Worm (Caenorhabditis elegans): ENCODE measurements around the gene T28D9.1.

The T28D9.1 gene

ce11 chrII:6491817-6492452, at the start of gene T28D9.1, which contains the start of gene T28D9.11:
Gene T28D9.1, plus strand, starts transcription at chrII:6492402.
Gene T28D9.11, minus strand, starts transcription at chrII:6491993.
- peak; percentile 19 for TF ChIP-seq lin-13 (GFP tag; optimal IDR thresholded peaks at IDR 0.05)
- TF ChIP-seq nhr-11 (tag; optimal IDR thresholded peaks at IDR 0.05), result no peak
- TF ChIP-seq nhr-77 (tag; optimal IDR thresholded peaks at IDR 0.05), result no peak
- TF ChIP-seq C34F6.9 (tag; optimal IDR thresholded peaks at IDR 0.05), result peak; percentile 47
- TF ChIP-seq alr-1 (tag; optimal IDR thresholded peaks at IDR 0.05), result no peak
- TF ChIP-seq nhr-21 (tag; optimal IDR thresholded peaks at IDR 0.05), result peak; percentile 45
- TF ChIP-seq ceh-16 (tag; optimal IDR thresholded peaks at IDR 0.05), result peak; percentile 5
- TF ChIP-seq nhr-25 (tag; optimal IDR thresholded peaks at IDR 0.05), result no peak
- no peak for TF ChIP-seq sma-3 (GFP tag; optimal IDR thresholded peaks at IDR 0.05)
- TF ChIP-seq peb-1 (tag; optimal IDR thresholded peaks at IDR 0.05), result no peak
- no peak for TF ChIP-seq mbf-1 (tag; optimal IDR thresholded peaks at IDR 0.05)
- TF ChIP-seq unc-39 (tag; optimal IDR thresholded peaks at IDR 0.05), result peak; percentile 36
- TF ChIP-seq elt-3 (tag; optimal IDR thresholded peaks at IDR 0.05), result no peak
- TF ChIP-seq snpc-4 (tag; optimal IDR thresholded peaks at IDR 0.05), result peak; percentile 94
- peak; percentile 82 for TF ChIP-seq nhr-129 (tag; optimal IDR thresholded peaks at IDR 0.05)
- peak; percentile 60 for TF ChIP-seq lin-11 (tag; optimal IDR thresholded peaks at IDR 0.05)
- TF ChIP-seq unc-62 (GFP tag; optimal IDR thresholded peaks at IDR 0.05), result no peak
- TF ChIP-seq unc-55 (GFP tag; optimal IDR thresholded peaks at IDR 0.05), result peak; percentile 66
- TF ChIP-seq nhr-23 (tag; optimal IDR thresholded peaks at IDR 0.05), result no peak
- peak; percentile 9 for TF ChIP-seq egl-27 (tag; optimal IDR thresholded peaks at IDR 0.05)
- no peak for TF ChIP-seq mab-5 (tag; optimal IDR thresholded peaks at IDR 0.05)
- no peak for TF ChIP-seq ceh-82 (tag; optimal IDR thresholded peaks at IDR 0.05)
- no peak for TF ChIP-seq nhr-12 (tag; optimal IDR thresholded peaks at IDR 0.05)
- no peak for TF ChIP-seq ztf-1 (GFP tag; conservative IDR thresholded peaks at IDR 0.05)
- TF ChIP-seq fos-1 (tag; optimal IDR thresholded peaks at IDR 0.05), result peak; percentile 34
- peak; percentile 3 for TF ChIP-seq crh-2 (tag; optimal IDR thresholded peaks at IDR 0.05)
- peak; percentile 23 for TF ChIP-seq ama-1 (optimal IDR thresholded peaks at IDR 0.05)
- TF ChIP-seq gmeb-1 (tag; optimal IDR thresholded peaks at IDR 0.05), result no peak
- no peak for TF ChIP-seq ztf-11 (tag; optimal IDR thresholded peaks at IDR 0.05)
- peak; percentile 40 for TF ChIP-seq zag-1 (tag; optimal IDR thresholded peaks at IDR 0.05)
- peak; percentile 67 for TF ChIP-seq F13H6.1 (tag; optimal IDR thresholded peaks at IDR 0.05)
- no peak for TF ChIP-seq blmp-1 (tag; optimal IDR thresholded peaks at IDR 0.05; ENCODE audit: insufficient read depth)
- no peak for TF ChIP-seq skn-1 (tag; optimal IDR thresholded peaks at IDR 0.05)
- TF ChIP-seq mdl-1 (tag; optimal IDR thresholded peaks at IDR 0.05), result peak; percentile 9 to 41
- TF ChIP-seq lsy-2 (tag; optimal IDR thresholded peaks at IDR 0.05), result peak in 1 of 2 experiments; percentile 68
- TF ChIP-seq sem-4 (tag; optimal IDR thresholded peaks at IDR 0.05), result no peak
- TF ChIP-seq ztf-4 (tag; optimal IDR thresholded peaks at IDR 0.05), result no peak
- TF ChIP-seq sma-9 (GFP tag; optimal IDR thresholded peaks at IDR 0.05), result peak; percentile 7
- TF ChIP-seq sma-9 (tag; optimal IDR thresholded peaks at IDR 0.05), result no peak
- no peak for TF ChIP-seq ZK546.5 (tag; optimal IDR thresholded peaks at IDR 0.05)

- TF ChIP-seq dmd-4 (tag; optimal IDR thresholded peaks at IDR 0.05) (no peak), aly-2 (tag; optimal IDR thresholded peaks at IDR 0.05) (no peak), nhr-25 (tag; optimal IDR thresholded peaks at IDR 0.05) (no peak), ZK546.5 (tag; optimal IDR thresholded peaks at IDR 0.05) (no peak), elt-1 (tag; optimal IDR thresholded peaks at IDR 0.05) (no peak), lin-39 (tag; optimal IDR thresholded peaks at IDR 0.05) (no peak), C34F6.9 (tag; optimal IDR thresholded peaks at IDR 0.05) (no peak), unc-39 (tag; optimal IDR thresholded peaks at IDR 0.05) (no peak), zag-1 (tag; optimal IDR thresholded peaks at IDR 0.05) (no peak), ceh-82 (tag; optimal IDR thresholded peaks at IDR 0.05) (no peak), egl-27 (tag; optimal IDR thresholded peaks at IDR 0.05) (no peak), blmp-1 (tag; optimal IDR thresholded peaks at IDR 0.05; ENCODE audit: insufficient read depth) (no peak), R02D3.7 (tag; optimal IDR thresholded peaks at IDR 0.05) (no peak), snpc-4 (tag; optimal IDR thresholded peaks at IDR 0.05) (no peak), lsy-2 (tag; optimal IDR thresholded peaks at IDR 0.05) (no peak), unc-55 (GFP tag; optimal IDR thresholded peaks at IDR 0.05) (no peak), mbf-1 (tag; optimal IDR thresholded peaks at IDR 0.05) (no peak), sma-9 (GFP tag; optimal IDR thresholded peaks at IDR 0.05) (no peak), sma-9 (tag; optimal IDR thresholded peaks at IDR 0.05) (no peak), mdl-1 (tag; optimal IDR thresholded peaks at IDR 0.05) (no peak)
These were observed 48.5 kb upstream of the T28D9.1 start, which contains the start of gene K06A1.2 for ce11 chrII:6443710-6444109. Gene K06A1.2, plus strand, starts transcription at chrII:6444010.

All from whole organism, L2 larva.